Fruit fly (Drosophila melanogaster) whole organism, embryonic: Measurements from ENCODE around the gene CG43850.

Experiments
- Blimp-1 ChIP-seq: fragments of 200-800 bp; sonication (Bioruptor generic); optimal IDR thresholded peaks from 3 replicates; lab custom pipeline; 2018; ENCODE audit warnings: missing biosample characterization, missing genetic modification characterization, mild to moderate bottlenecking, moderate library complexity, missing genetic modification reagents
- CG10959 ChIP-seq: fragments of 200-800 bp; sonication (Bioruptor generic); IDR thresholded peaks from 2 replicates; pipeline ENCODE4 v1.3.6; 2022; ENCODE audit warnings: missing biosample characterization, missing genetic modification characterization
- CG11085 ChIP-seq: fragments of 200-800 bp; sonication (Bioruptor generic); IDR thresholded peaks from 2 replicates; pipeline ENCODE4 v1.3.6; 2022; ENCODE audit warnings: missing biosample characterization, missing genetic modification characterization
- CG15011 ChIP-seq: fragments of 200-800 bp; sonication (Bioruptor generic); optimal IDR thresholded peaks from 3 replicates; lab custom pipeline; 2018; ENCODE audit warnings: missing biosample characterization, mild to moderate bottlenecking, missing genetic modification characterization
- CG17361 ChIP-seq: fragments of 200-800 bp; sonication (Bioruptor generic); IDR thresholded peaks from 3 replicates; pipeline ENCODE4 v1.3.6; 2022; ENCODE audit warnings: missing biosample characterization, missing genetic modification characterization
- CG18011 ChIP-seq: fragments of 200-800 bp; sonication (Bioruptor generic); optimal IDR thresholded peaks from 2 replicates; lab custom pipeline; 2017; ENCODE audit warnings: missing biosample characterization, missing genetic modification characterization, mild to moderate bottlenecking, moderate library complexity, missing genotype
- CG2202 ChIP-seq: fragments of 200-800 bp; sonication (Bioruptor generic); optimal IDR thresholded peaks from 2 replicates; lab custom pipeline; 2018; ENCODE audit warnings: missing biosample characterization, mild to moderate bottlenecking, missing genetic modification characterization
- CG31365 ChIP-seq: fragments of 200-800 bp; sonication (Bioruptor generic); optimal IDR thresholded peaks from 2 replicates; lab custom pipeline; 2018; ENCODE audit warnings: missing biosample characterization, mild to moderate bottlenecking, missing genetic modification characterization
- CG32532 ChIP-seq: fragments of 200-800 bp; sonication (Bioruptor generic); IDR thresholded peaks from 2 replicates; pipeline ENCODE4 v1.3.6; 2022; ENCODE audit warnings: missing biosample characterization, missing genetic modification characterization
- CG33213 ChIP-seq: fragments of 200-800 bp; sonication (Bioruptor generic); optimal IDR thresholded peaks from 3 replicates; lab custom pipeline; 2016; ENCODE audit warnings: missing biosample characterization, missing genetic modification characterization
- CG3407 ChIP-seq: fragments of 200-800 bp; sonication (Bioruptor generic); optimal IDR thresholded peaks from 2 replicates; lab custom pipeline; 2018; ENCODE audit warnings: missing biosample characterization, mild to moderate bottlenecking, missing genetic modification characterization
- CG42726 ChIP-seq: fragments of 200-800 bp; sonication (Bioruptor generic); IDR thresholded peaks from 2 replicates; pipeline ENCODE4 v1.3.6; 2022; ENCODE audit warnings: missing biosample characterization, missing genetic modification characterization; ENCODE audit not compliant: partially characterized antibody
- CG6683 ChIP-seq: fragments of 200-800 bp; sonication (Bioruptor generic); optimal IDR thresholded peaks from 2 replicates; lab custom pipeline; 2017; ENCODE audit warnings: missing biosample characterization, mild to moderate bottlenecking, missing genetic modification characterization, missing genetic modification reagents
- CG7839 ChIP-seq: fragments of 200-800 bp; sonication (Bioruptor generic); optimal IDR thresholded peaks from 3 replicates; lab custom pipeline; 2018; ENCODE audit warnings: missing biosample characterization, mild to moderate bottlenecking, missing genetic modification characterization, moderate library complexity
- CG8924 ChIP-seq: fragments of 200-800 bp; optimal IDR thresholded peaks from 3 replicates; lab custom pipeline; 2019; ENCODE audit warnings: missing biosample characterization, mild to moderate bottlenecking, missing genetic modification characterization, moderate library complexity
- CG9609 ChIP-seq: fragments of 200-800 bp; sonication (Bioruptor generic); optimal IDR thresholded peaks from 3 replicates; lab custom pipeline; 2016; ENCODE audit warnings: missing biosample characterization, missing genetic modification characterization
- CHES-1-like ChIP-seq: fragments of 200-800 bp; sonication (Bioruptor generic); optimal IDR thresholded peaks from 2 replicates; lab custom pipeline; 2016; ENCODE audit warnings: missing biosample characterization, missing genetic modification characterization
- CkIIα-i1 ChIP-seq: fragments of 200-800 bp; sonication (Bioruptor generic); IDR thresholded peaks from 2 replicates; pipeline ENCODE4 v1.3.6; 2022; ENCODE audit warnings: missing biosample characterization, missing genetic modification characterization
- H2.0 ChIP-seq: fragments of 200-800 bp; sonication (Bioruptor generic); IDR thresholded peaks from 2 replicates; pipeline ENCODE4 v1.3.6; 2022; ENCODE audit warnings: missing biosample characterization, missing genetic modification characterization
- Hr78 ChIP-seq, 2 experiments: fragments of 200-800 bp in 1 of 2; fragments of >200 bp in 1 of 2; sonication (Bioruptor generic) in 1 of 2; optimal IDR thresholded peaks; 2 replicates each; lab custom pipeline; 2017 to 2019; ENCODE audit warnings: missing biosample characterization in 2 of 2, missing genetic modification characterization in 2 of 2, mild to moderate bottlenecking in 1 of 2, moderate library complexity in 1 of 2
- Kr ChIP-seq: fragments of 200-800 bp; sonication (Bioruptor generic); optimal IDR thresholded peaks from 2 replicates; lab custom pipeline; 2017; ENCODE audit warnings: missing biosample characterization, mild to moderate bottlenecking, missing genetic modification characterization
- Max ChIP-seq: fragments of 200-800 bp; sonication (Bioruptor generic); optimal IDR thresholded peaks from 2 replicates; lab custom pipeline; 2016; ENCODE audit warnings: missing biosample characterization, mild to moderate bottlenecking, missing genetic modification characterization
- Oli ChIP-seq: fragments of 200-800 bp; sonication (Bioruptor generic); optimal IDR thresholded peaks from 2 replicates; lab custom pipeline; 2018; ENCODE audit warnings: missing biosample characterization, mild to moderate bottlenecking, missing genetic modification characterization, moderate library complexity
- Pdp1 ChIP-seq, 2 experiments: fragments of 200-800 bp; sonication (Bioruptor generic); optimal IDR thresholded peaks; 3 replicates each; lab custom pipeline; 2016; ENCODE audit warnings: missing biosample characterization in 2 of 2, missing genetic modification characterization in 2 of 2, mild to moderate bottlenecking in 1 of 2, moderate library complexity in 1 of 2
- Poxn ChIP-seq: fragments of 200-800 bp; sonication (Bioruptor generic); IDR thresholded peaks from 2 replicates; pipeline ENCODE4 v1.3.6; 2022; ENCODE audit warnings: missing biosample characterization, missing genetic modification characterization
- ap ChIP-seq: fragments of 200-800 bp; sonication (Bioruptor generic); IDR thresholded peaks from 2 replicates; pipeline ENCODE4 v1.3.6; 2022; ENCODE audit warnings: missing biosample characterization, missing genetic modification characterization
- bcd ChIP-seq: fragments of 200-800 bp; sonication (Bioruptor generic); optimal IDR thresholded peaks from 2 replicates; lab custom pipeline; 2017; ENCODE audit warnings: missing biosample characterization, mild to moderate bottlenecking, missing genetic modification characterization
- cad ChIP-seq: fragments of >200 bp; optimal IDR thresholded peaks from 2 replicates; lab custom pipeline; 2017; ENCODE audit warnings: missing biosample characterization, missing genetic modification characterization
- ci ChIP-seq: fragments of 200-800 bp; sonication (Bioruptor generic); IDR thresholded peaks from 3 replicates; pipeline ENCODE4 v1.3.6; 2022; ENCODE audit warnings: missing biosample characterization, missing genetic modification characterization
- dimm ChIP-seq: fragments of 200-800 bp; sonication (Bioruptor generic); IDR thresholded peaks from 2 replicates; pipeline ENCODE4 v1.3.6; 2022; ENCODE audit warnings: missing biosample characterization, missing genetic modification characterization
- en ChIP-seq: fragments of 200-800 bp; sonication (Bioruptor generic); optimal IDR thresholded peaks from 2 replicates; lab custom pipeline; 2016; ENCODE audit warnings: missing biosample characterization, missing genetic modification characterization
- eve ChIP-seq, 2 experiments: fragments of >200 bp; optimal IDR thresholded peaks; 2 replicates each; lab custom pipeline; 2017; ENCODE audit warnings: missing biosample characterization in 2 of 2, missing genetic modification characterization in 2 of 2
- ham ChIP-seq: fragments of 200-800 bp; sonication (Bioruptor generic); IDR thresholded peaks from 2 replicates; pipeline ENCODE4 v1.3.6; 2022; ENCODE audit warnings: missing biosample characterization, missing genetic modification characterization
- hth ChIP-seq: fragments of >200 bp; optimal IDR thresholded peaks from 2 replicates; lab custom pipeline; 2017; ENCODE audit warnings: inconsistent platforms
- jumu ChIP-seq: fragments of 200-800 bp; sonication (Bioruptor generic); optimal IDR thresholded peaks from 3 replicates; lab custom pipeline; 2016; ENCODE audit warnings: missing biosample characterization, missing genetic modification characterization
- ken ChIP-seq: fragments of 200-800 bp; sonication (Bioruptor generic); IDR thresholded peaks from 3 replicates; pipeline ENCODE4 v1.3.6; 2022; ENCODE audit warnings: missing biosample characterization, missing genetic modification characterization
- lab ChIP-seq: fragments of 200-800 bp; sonication (Bioruptor generic); optimal IDR thresholded peaks from 3 replicates; lab custom pipeline; 2017; ENCODE audit warnings: missing biosample characterization, missing genetic modification characterization, mild to moderate bottlenecking, moderate library complexity, missing genetic modification reagents
- lola ChIP-seq, 3 experiments: fragments of >200 bp in 2 of 3; fragments of 200-800 bp in 1 of 3; sonication (Bioruptor generic) in 1 of 3; optimal IDR thresholded peaks; 2 replicates each; lab custom pipeline; 2017 to 2019; ENCODE audit warnings: missing biosample characterization in 3 of 3, missing genetic modification characterization in 3 of 3, mild to moderate bottlenecking in 1 of 3, moderate library complexity in 1 of 3
- mirr ChIP-seq: fragments of 200-800 bp; sonication (Bioruptor generic); optimal IDR thresholded peaks from 3 replicates; lab custom pipeline; 2018; ENCODE audit warnings: missing biosample characterization, mild to moderate bottlenecking, missing genetic modification characterization
- mld ChIP-seq: fragments of 200-800 bp; sonication (Bioruptor generic); IDR thresholded peaks from 3 replicates; pipeline ENCODE4 v1.3.6; 2022; ENCODE audit warnings: missing biosample characterization, missing genetic modification characterization; ENCODE audit not compliant: partially characterized antibody
- onecut ChIP-seq: fragments of 200-800 bp; sonication (Bioruptor generic); IDR thresholded peaks from 2 replicates; pipeline ENCODE4 v1.3.6; 2022; ENCODE audit warnings: missing biosample characterization, missing genetic modification characterization
- pan ChIP-seq, 4 experiments: fragments of >200 bp in 3 of 4; fragments of 200-800 bp in 1 of 4; sonication (Bioruptor generic) in 1 of 4; optimal IDR thresholded peaks in 3 of 4; IDR thresholded peaks in 1 of 4; 2 replicates each; pipeline versions ENCODE4 v1.3.6 to Lab custom; 2017 to 2022; ENCODE audit warnings: missing biosample characterization in 2 of 4, missing genetic modification characterization in 2 of 4, mixed read lengths in 1 of 4
- repo ChIP-seq: fragments of 200-800 bp; sonication (Bioruptor generic); optimal IDR thresholded peaks from 2 replicates; lab custom pipeline; 2016; ENCODE audit warnings: missing biosample characterization, missing genetic modification characterization
- sc ChIP-seq, 3 experiments: fragments of >200 bp in 2 of 3; fragments of 200-800 bp in 1 of 3; sonication (Bioruptor generic) in 1 of 3; optimal IDR thresholded peaks; 2 replicates in 2 of 3; 3 replicates in 1 of 3; lab custom pipeline; 2017; ENCODE audit warnings: mild to moderate bottlenecking in 1 of 3, missing biosample characterization in 1 of 3, missing genetic modification characterization in 1 of 3, missing genetic modification reagents in 1 of 3
- schlank ChIP-seq: fragments of 200-800 bp; sonication (Bioruptor generic); optimal IDR thresholded peaks from 2 replicates; lab custom pipeline; 2018; ENCODE audit warnings: missing biosample characterization, mild to moderate bottlenecking, missing genetic modification characterization
- sr ChIP-seq: fragments of 200-800 bp; sonication (Bioruptor generic); IDR thresholded peaks from 3 replicates; pipeline ENCODE4 v1.3.6; 2022; ENCODE audit warnings: missing biosample characterization, missing genetic modification characterization
- tna ChIP-seq: fragments of 200-800 bp; sonication (Bioruptor generic); IDR thresholded peaks from 2 replicates; pipeline ENCODE4 v1.3.6; 2022; ENCODE audit warnings: missing biosample characterization, missing genetic modification characterization; ENCODE audit not compliant: partially characterized antibody
- trh ChIP-seq: fragments of 200-800 bp; sonication (Bioruptor generic); optimal IDR thresholded peaks from 2 replicates; lab custom pipeline; 2016; ENCODE audit warnings: missing biosample characterization, missing genetic modification characterization
- zen ChIP-seq: fragments of 200-800 bp; sonication (Bioruptor generic); optimal IDR thresholded peaks from 3 replicates; lab custom pipeline; 2018; ENCODE audit warnings: missing biosample characterization, mild to moderate bottlenecking, missing genetic modification characterization, moderate library complexity

The CG43850 gene

dm6 chr2L:13387255-13387654 is 28.0 kb upstream of the CG43850 start, which contains the start of the genes Ing5 and CG7099 (continued):
- TF ChIP-seq repo (peak; percentile 71), Kr (GFP tag; lab: Kevin White, UChicago) (no peak), pan (optimal IDR thresholded peaks at IDR 0.05; lab: Kevin White, UChicago) (no peak), pan (GFP tag; optimal IDR thresholded peaks at IDR 0.05 in 1 of 2, IDR thresholded peaks at IDR 0.05 in 1 of 2) (peak in 1 of 2 experiments; percentile 97), jumu (GFP tag; lab: Kevin White, UChicago) (peak; percentile 81), bcd (GFP tag; lab: Kevin White, UChicago) (peak; percentile 95), H2.0 (GFP tag; lab: Robert Waterston, UW) (peak; percentile 96), CHES-1-like (GFP tag; lab: Kevin White, UChicago) (peak; percentile 88), en (GFP tag; lab: Kevin White, UChicago) (peak; percentile 60), CG9609 (GFP tag; lab: Kevin White, UChicago) (peak; percentile 86), trh (GFP tag; lab: Kevin White, UChicago) (peak; percentile 92), mirr (peak; percentile 91), Blimp-1 (GFP tag; lab: Kevin White, UChicago) (peak; percentile 94), tna (GFP tag; lab: Robert Waterston, UW) (no peak), ap (GFP tag; lab: Robert Waterston, UW) (peak; percentile 92), CG15011 (GFP tag; lab: Kevin White, UChicago) (peak; percentile 85), sc (optimal IDR thresholded peaks at IDR 0.05; lab: Kevin White, UChicago) (no peak), sc (GFP tag; optimal IDR thresholded peaks at IDR 0.05; lab: Kevin White, UChicago) (peak; percentile 93), CG3407 (GFP tag; lab: Kevin White, UChicago) (peak; percentile 92), mld (GFP tag; lab: Robert Waterston, UW) (no peak), Poxn (GFP tag; lab: Robert Waterston, UW) (peak; percentile 90), CG18011 (GFP tag; lab: Kevin White, UChicago) (peak; percentile 87), lola (GFP tag; optimal IDR thresholded peaks at IDR 0.05; lab: Kevin White, UChicago) (peak in 1 of 3 experiments; percentile 94), dimm (GFP tag; lab: Robert Waterston, UW) (peak; percentile 76), Oli (tag; lab: Kevin White, UChicago) (peak; percentile 94), sr (GFP tag; lab: Robert Waterston, UW) (peak; percentile 76; the same call in 2 of the 3 replicates), CG42726 (GFP tag; lab: Robert Waterston, UW) (0 out of 2 replicates have a peak, but pooled peaks have one; percentile 48), CG33213 (GFP tag; lab: Kevin White, UChicago) (peak; percentile 81), onecut (GFP tag; lab: Robert Waterston, UW) (peak; percentile 85), ci (GFP tag; lab: Robert Waterston, UW) (peak; percentile 97), hth (lab: Kevin White, UChicago) (no peak), eve (GFP tag; optimal IDR thresholded peaks at IDR 0.05; lab: Kevin White, UChicago) (no peak), CG31365 (tag; lab: Kevin White, UChicago) (no peak), cad (no peak), zen (tag; lab: Kevin White, UChicago) (peak; percentile 97), CkIIα-i1 (GFP tag; lab: Robert Waterston, UW) (peak; percentile 73; the same call in 1 of the 2 replicates), CG10959 (peak; percentile 94), schlank (peak; percentile 80), CG8924 (tag; lab: Kevin White, UChicago) (peak; percentile 95), CG2202 (tag; lab: Kevin White, UChicago) (peak; percentile 90), CG32532 (peak; percentile 98), lab (GFP tag; lab: Kevin White, UChicago) (peak; percentile 97), Pdp1 (GFP tag; optimal IDR thresholded peaks at IDR 0.05; lab: Kevin White, UChicago) (peak; percentile 92 to 94), CG11085 (GFP tag; lab: Robert Waterston, UW) (peak; percentile 96), CG7839 (tag; lab: Kevin White, UChicago) (peak; percentile 97), Max (GFP tag; lab: Kevin White, UChicago) (peak; percentile 98), CG17361 (peak; percentile 97), ham (GFP tag; lab: Robert Waterston, UW) (peak; percentile 77; the same call in 1 of the 2 replicates), CG6683 (GFP tag; lab: Kevin White, UChicago) (peak; percentile 85), ken (GFP tag; lab: Robert Waterston, UW) (peak; percentile 97), Hr78 (GFP tag; optimal IDR thresholded peaks at IDR 0.05; lab: Kevin White, UChicago) (no peak)
